Worm (Caenorhabditis elegans): ENCODE data around the gene col-121.
A peak's percentile ranks its signal among the peaks of the same experiment; 100 is the strongest.

The col-121 gene

ce11 chrIV:9374529-9374928 is 21.5 kb downstream of the col-121 start, which contains the start of gene C10C5.3:
Gene C10C5.3 (plus strand): TSS chrIV:9374829.
- TF ChIP-seq ztf-11 (tag; optimal IDR thresholded peaks at IDR 0.05) (no peak), unc-55 (GFP tag; optimal IDR thresholded peaks at IDR 0.05) (no peak), alr-1 (tag; optimal IDR thresholded peaks at IDR 0.05) (no peak), ama-1 (optimal IDR thresholded peaks at IDR 0.05) (no peak), lin-39 (tag; optimal IDR thresholded peaks at IDR 0.05) (no peak), ceh-82 (tag; optimal IDR thresholded peaks at IDR 0.05) (no peak), nhr-12 (tag; optimal IDR thresholded peaks at IDR 0.05) (no peak), sma-9 (GFP tag; optimal IDR thresholded peaks at IDR 0.05) (no peak), sma-9 (tag; optimal IDR thresholded peaks at IDR 0.05) (no peak), ztf-1 (GFP tag; conservative IDR thresholded peaks at IDR 0.05) (no peak), egl-27 (tag; optimal IDR thresholded peaks at IDR 0.05) (no peak), skn-1 (tag; optimal IDR thresholded peaks at IDR 0.05) (no peak)

- peak; percentile 72 for TF ChIP-seq fos-1 (tag; optimal IDR thresholded peaks at IDR 0.05)
- no peak for TF ChIP-seq snpc-4 (tag; optimal IDR thresholded peaks at IDR 0.05)
Measured at ce11 chrIV:9371126-9371525, 24.9 kb downstream of the col-121 start, which contains the start of gene fbxc-58. Gene fbxc-58 (plus strand): TSS chrIV:9371508.

- no peak for TF ChIP-seq ztf-1 (GFP tag; conservative IDR thresholded peaks at IDR 0.05)
- TF ChIP-seq F13H6.1 (tag; optimal IDR thresholded peaks at IDR 0.05), result peak; percentile 17
- TF ChIP-seq zag-1 (tag; optimal IDR thresholded peaks at IDR 0.05), result no peak
- no peak for TF ChIP-seq alr-1 (tag; optimal IDR thresholded peaks at IDR 0.05)
- TF ChIP-seq ama-1 (optimal IDR thresholded peaks at IDR 0.05), result no peak
- TF ChIP-seq egl-27 (tag; optimal IDR thresholded peaks at IDR 0.05), result peak; percentile 12
- TF ChIP-seq unc-55 (GFP tag; optimal IDR thresholded peaks at IDR 0.05), result peak; percentile 15
- TF ChIP-seq nhr-129 (tag; optimal IDR thresholded peaks at IDR 0.05), result peak; percentile 60
- no peak for TF ChIP-seq nhr-6 (tag; optimal IDR thresholded peaks at IDR 0.05)
- no peak for TF ChIP-seq aly-2 (tag; optimal IDR thresholded peaks at IDR 0.05)
- peak; percentile 1 for TF ChIP-seq C34F6.9 (tag; optimal IDR thresholded peaks at IDR 0.05)
- no peak for TF ChIP-seq unc-62 (GFP tag; optimal IDR thresholded peaks at IDR 0.05)
- no peak for TF ChIP-seq nhr-11 (tag; optimal IDR thresholded peaks at IDR 0.05)
- TF ChIP-seq sma-9 (GFP tag; optimal IDR thresholded peaks at IDR 0.05), result peak; percentile 43
- no peak for TF ChIP-seq sma-9 (tag; optimal IDR thresholded peaks at IDR 0.05)
- TF ChIP-seq nhr-12 (tag; optimal IDR thresholded peaks at IDR 0.05), result no peak
- TF ChIP-seq lsy-2 (tag; optimal IDR thresholded peaks at IDR 0.05), result no peak
- TF ChIP-seq unc-39 (tag; optimal IDR thresholded peaks at IDR 0.05), result no peak
Measured at ce11 chrIV:9367852-9368627, 28.0 kb downstream of the col-121 start.

- TF ChIP-seq lsy-2 (tag; optimal IDR thresholded peaks at IDR 0.05) (peak in 1 of 2 experiments; percentile 34), mbf-1 (tag; optimal IDR thresholded peaks at IDR 0.05) (no peak)
Measured at ce11 chrIV:9366411-9366810, 29.6 kb downstream of the col-121 start, which contains the start of gene pezo-1. Gene pezo-1 (minus strand): TSS chrIV:9366511.

- TF ChIP-seq sem-4 (tag; optimal IDR thresholded peaks at IDR 0.05) (no peak), ztf-11 (tag; optimal IDR thresholded peaks at IDR 0.05) (no peak), elt-1 (tag; optimal IDR thresholded peaks at IDR 0.05) (no peak), nhr-21 (tag; optimal IDR thresholded peaks at IDR 0.05) (no peak), nhr-23 (tag; optimal IDR thresholded peaks at IDR 0.05) (no peak), C34F6.9 (tag; optimal IDR thresholded peaks at IDR 0.05) (no peak), mbf-1 (tag; optimal IDR thresholded peaks at IDR 0.05) (no peak), ama-1 (optimal IDR thresholded peaks at IDR 0.05) (no peak), lsy-2 (tag; optimal IDR thresholded peaks at IDR 0.05) (no peak), unc-55 (GFP tag; optimal IDR thresholded peaks at IDR 0.05) (no peak), unc-62 (GFP tag; optimal IDR thresholded peaks at IDR 0.05) (no peak), nhr-129 (tag; optimal IDR thresholded peaks at IDR 0.05) (no peak), nhr-25 (tag; optimal IDR thresholded peaks at IDR 0.05) (no peak), alr-1 (tag; optimal IDR thresholded peaks at IDR 0.05) (no peak), lin-13 (GFP tag; optimal IDR thresholded peaks at IDR 0.05) (no peak), elt-3 (tag; optimal IDR thresholded peaks at IDR 0.05) (no peak), lin-11 (tag; optimal IDR thresholded peaks at IDR 0.05) (no peak), skn-1 (tag; optimal IDR thresholded peaks at IDR 0.05) (no peak), nhr-77 (tag; optimal IDR thresholded peaks at IDR 0.05) (no peak), egl-27 (tag; optimal IDR thresholded peaks at IDR 0.05) (no peak)
Measured at ce11 chrIV:9353728-9354127, 42.3 kb downstream of the col-121 start.

Measured in whole organism, L2 larva.